Fruit fly (Drosophila melanogaster) whole organism, adult: ENCODE measurements around the gene Sys1.

ENCODE experiments used
- CG11617 ChIP-seq: fragments of 200-800 bp; sonication (Bioruptor generic); optimal IDR thresholded peaks from 2 replicates; lab custom pipeline; 2017; ENCODE audit warnings: mild to moderate bottlenecking, missing biosample characterization, missing genetic modification reagents, missing genetic modification characterization
- CG12768 ChIP-seq: fragments of 200-800 bp; sonication (Bioruptor generic); optimal IDR thresholded peaks from 2 replicates; lab custom pipeline; 2017; ENCODE audit warnings: missing biosample characterization, missing genetic modification characterization, mild to moderate bottlenecking, moderate library complexity, missing genetic modification reagents
- CG14711 ChIP-seq: fragments of 200-800 bp; sonication (Bioruptor generic); optimal IDR thresholded peaks from 2 replicates; lab custom pipeline; 2018; ENCODE audit warnings: missing biosample characterization, mild to moderate bottlenecking, missing genetic modification characterization, moderate library complexity
- CG1620 ChIP-seq: fragments of 200-800 bp; sonication (Bioruptor generic); optimal IDR thresholded peaks from 2 replicates; lab custom pipeline; 2016; ENCODE audit warnings: missing biosample characterization, missing genetic modification characterization
- CG33017 ChIP-seq: fragments of 200-800 bp; sonication (Bioruptor generic); optimal IDR thresholded peaks from 2 replicates; lab custom pipeline; 2018; ENCODE audit warnings: missing biosample characterization, mild to moderate bottlenecking, missing genetic modification characterization, moderate library complexity
- CG5204 ChIP-seq: fragments of 200-800 bp; sonication (Bioruptor generic); optimal IDR thresholded peaks from 2 replicates; lab custom pipeline; 2016; ENCODE audit warnings: missing biosample characterization, missing genetic modification characterization
- CG7045 ChIP-seq: fragments of 200-800 bp; sonication (Bioruptor generic); optimal IDR thresholded peaks from 2 replicates; lab custom pipeline; 2017; ENCODE audit warnings: missing biosample characterization, mild to moderate bottlenecking, missing genetic modification characterization
- CG7101 ChIP-seq: fragments of 200-800 bp; sonication (Bioruptor generic); optimal IDR thresholded peaks from 2 replicates; lab custom pipeline; 2018; ENCODE audit warnings: missing biosample characterization, mild to moderate bottlenecking, missing genetic modification characterization, moderate library complexity
- Clk ChIP-seq: fragments of 200-800 bp; sonication (Bioruptor generic); optimal IDR thresholded peaks from 2 replicates; lab custom pipeline; 2017; ENCODE audit warnings: missing biosample characterization, missing genetic modification characterization
- Crg-1 ChIP-seq: fragments of 200-800 bp; sonication (Bioruptor generic); optimal IDR thresholded peaks from 2 replicates; lab custom pipeline; 2016; ENCODE audit warnings: missing biosample characterization, missing genetic modification characterization
- Hr96 ChIP-seq: fragments of 200-800 bp; sonication (Bioruptor generic); optimal IDR thresholded peaks from 2 replicates; lab custom pipeline; 2016; ENCODE audit warnings: missing biosample characterization, missing genetic modification characterization
- Mnt ChIP-seq: fragments of 200-800 bp; sonication (Bioruptor generic); optimal IDR thresholded peaks from 2 replicates; lab custom pipeline; 2016; ENCODE audit warnings: missing biosample characterization, mild to moderate bottlenecking, missing genetic modification characterization
- bab1 ChIP-seq: fragments of 200-800 bp; sonication (Bioruptor generic); optimal IDR thresholded peaks from 3 replicates; lab custom pipeline; 2019; ENCODE audit warnings: missing biosample characterization, mild to moderate bottlenecking, missing genetic modification characterization, moderate library complexity
- cic ChIP-seq: fragments of 200-800 bp; sonication (Bioruptor generic); optimal IDR thresholded peaks from 2 replicates; lab custom pipeline; 2017; ENCODE audit warnings: missing biosample characterization, mild to moderate bottlenecking, missing genetic modification characterization, moderate library complexity
- cnc ChIP-seq, 2 experiments: fragments of >200 bp; optimal IDR thresholded peaks; 2 replicates each; lab custom pipeline; 2017
- kay ChIP-seq: fragments of 200-800 bp; sonication (Bioruptor generic); peaks from one replicate; lab custom pipeline; 2016; ENCODE audit warnings: missing biosample characterization, missing genetic modification characterization, borderline replicate concordance
- pad ChIP-seq: fragments of 200-800 bp; sonication (Bioruptor generic); optimal IDR thresholded peaks from 3 replicates; lab custom pipeline; 2017; ENCODE audit warnings: missing biosample characterization, missing genetic modification characterization, mild to moderate bottlenecking, moderate library complexity, missing genetic modification reagents
- toe ChIP-seq: fragments of 200-800 bp; sonication (Bioruptor generic); optimal IDR thresholded peaks from 2 replicates; lab custom pipeline; 2016; ENCODE audit warnings: missing biosample characterization, missing genetic modification characterization

Sys1 gene

DNA sequence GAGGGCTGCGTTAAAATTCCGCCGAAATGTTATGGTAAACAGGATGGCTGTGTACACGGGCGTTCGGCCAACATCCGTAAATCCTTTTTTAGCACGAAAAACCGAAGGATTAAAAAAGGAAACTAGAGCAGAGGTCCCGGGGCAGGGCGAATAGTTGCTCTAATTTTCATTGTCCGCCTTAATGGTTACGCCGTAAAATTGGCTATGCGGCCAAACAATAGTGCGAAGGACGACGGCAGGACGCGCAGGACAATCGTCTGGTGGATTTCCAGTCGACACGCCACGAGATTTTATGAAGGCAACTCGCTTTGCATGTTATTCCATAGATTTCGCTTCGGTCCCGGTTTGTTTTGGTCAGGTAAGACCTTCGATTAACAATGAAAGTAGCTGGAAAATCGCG is 48.0 kb downstream of the Sys1 start:
- TF ChIP-seq toe (GFP tag; lab: Kevin White, UChicago): no peak
- TF ChIP-seq CG11617 (GFP tag; lab: Kevin White, UChicago): no peak
- TF ChIP-seq CG12768: no peak
- no peak for TF ChIP-seq Hr96 (GFP tag; lab: Kevin White, UChicago)
- no peak for TF ChIP-seq CG33017 (tag; lab: Kevin White, UChicago)
- no peak for TF ChIP-seq cnc (optimal IDR thresholded peaks at IDR 0.05; lab: Kevin White, UChicago)

DNA sequence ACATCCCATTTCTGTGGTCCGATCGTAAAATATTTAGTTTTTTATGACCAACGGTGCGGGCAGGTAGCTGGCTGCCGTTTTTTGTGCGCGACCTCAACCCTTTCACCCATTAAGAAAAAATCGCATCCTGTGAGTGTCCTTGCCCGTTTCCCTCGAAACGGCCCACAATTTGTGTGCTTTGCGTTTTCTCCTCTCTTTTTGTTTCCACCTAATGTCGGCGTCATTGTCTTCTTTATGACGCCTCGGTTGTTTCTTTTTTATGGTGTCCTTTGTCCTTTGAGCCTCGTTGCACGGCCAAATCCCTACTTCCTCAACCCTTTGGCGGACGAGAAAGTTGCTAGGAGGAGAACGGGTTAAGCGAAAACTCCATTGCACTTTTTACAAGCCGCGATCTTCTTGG is 48.6 kb downstream of the Sys1 start:
- TF ChIP-seq kay (GFP tag; lab: Kevin White, UChicago) (no peak), Clk (GFP tag; lab: Kevin White, UChicago) (no peak), cnc (optimal IDR thresholded peaks at IDR 0.05; lab: Kevin White, UChicago) (no peak), Crg-1 (GFP tag; lab: Kevin White, UChicago) (no peak), bab1 (GFP tag; lab: Kevin White, UChicago) (no peak), cic (no peak), toe (GFP tag; lab: Kevin White, UChicago) (no peak), CG7101 (tag; lab: Kevin White, UChicago) (no peak), CG1620 (no peak), CG5204 (GFP tag; lab: Kevin White, UChicago) (no peak), pad (GFP tag; lab: Kevin White, UChicago) (no peak), CG33017 (tag; lab: Kevin White, UChicago) (no peak), Mnt (GFP tag; lab: Kevin White, UChicago) (no peak), CG14711 (tag; lab: Kevin White, UChicago) (no peak), Hr96 (GFP tag; lab: Kevin White, UChicago) (no peak), CG7045 (GFP tag; lab: Kevin White, UChicago) (no peak)
